Fruit fly (Drosophila melanogaster) whole organism, embryonic: ENCODE data around the gene Roc1b.

Experiments
- Abd-B ChIP-seq: fragments of 200-800 bp; sonication (Bioruptor generic); optimal IDR thresholded peaks from 2 replicates; lab custom pipeline; 2018; ENCODE audit warnings: missing biosample characterization, mild to moderate bottlenecking, missing genetic modification characterization, moderate library complexity
- Aef1 ChIP-seq: fragments of 200-800 bp; sonication (Bioruptor generic); IDR thresholded peaks from 3 replicates; pipeline ENCODE4 v1.3.6; 2022; ENCODE audit warnings: missing biosample characterization, missing genetic modification characterization
- BtbVII ChIP-seq: fragments of 200-800 bp; sonication (Bioruptor generic); optimal IDR thresholded peaks from 3 replicates; lab custom pipeline; 2017; ENCODE audit warnings: missing biosample characterization, mild to moderate bottlenecking, missing genetic modification characterization
- CG11398 ChIP-seq: fragments of 200-800 bp; sonication (Bioruptor generic); optimal IDR thresholded peaks from 2 replicates; lab custom pipeline; 2016; ENCODE audit warnings: missing biosample characterization, missing genetic modification characterization
- CG12155 ChIP-seq: fragments of 200-800 bp; sonication (Bioruptor generic); optimal IDR thresholded peaks from 3 replicates; lab custom pipeline; 2016; ENCODE audit warnings: missing biosample characterization, missing genetic modification characterization
- CG13296 ChIP-seq: fragments of 200-800 bp; sonication (Bioruptor generic); optimal IDR thresholded peaks from 3 replicates; lab custom pipeline; 2018; ENCODE audit warnings: missing biosample characterization, mild to moderate bottlenecking, missing genetic modification characterization
- CG14014 ChIP-seq: fragments of 200-800 bp; sonication (Bioruptor generic); IDR thresholded peaks from 2 replicates; pipeline ENCODE4 v1.3.6; 2022; ENCODE audit warnings: missing biosample characterization, missing genetic modification characterization
- CG15514 ChIP-seq: fragments of 200-800 bp; sonication (Bioruptor generic); optimal IDR thresholded peaks from 3 replicates; lab custom pipeline; 2017; ENCODE audit warnings: missing biosample characterization, missing genetic modification characterization, mild to moderate bottlenecking, moderate library complexity, missing genetic modification reagents
- CG1832 ChIP-seq: fragments of 200-800 bp; sonication (Bioruptor generic); optimal IDR thresholded peaks from 2 replicates; lab custom pipeline; 2017; ENCODE audit warnings: missing biosample characterization, mild to moderate bottlenecking, missing genetic modification characterization, inconsistent platforms
- CG18764 ChIP-seq: fragments of 200-800 bp; sonication (Bioruptor generic); optimal IDR thresholded peaks from 3 replicates; lab custom pipeline; 2016; ENCODE audit warnings: missing biosample characterization, missing genetic modification characterization
- CG2712 ChIP-seq: fragments of 200-800 bp; optimal IDR thresholded peaks from 3 replicates; lab custom pipeline; 2019; ENCODE audit warnings: missing biosample characterization, mild to moderate bottlenecking, missing genetic modification characterization, moderate library complexity
- CG30020 ChIP-seq: fragments of 200-800 bp; optimal IDR thresholded peaks from 2 replicates; lab custom pipeline; 2019; ENCODE audit warnings: missing biosample characterization, mild to moderate bottlenecking, missing genetic modification characterization, moderate library complexity
- CG33213 ChIP-seq: fragments of 200-800 bp; sonication (Bioruptor generic); optimal IDR thresholded peaks from 3 replicates; lab custom pipeline; 2016; ENCODE audit warnings: missing biosample characterization, missing genetic modification characterization
- CG4360 ChIP-seq: fragments of 200-800 bp; sonication (Bioruptor generic); IDR thresholded peaks from 2 replicates; pipeline ENCODE4 v1.3.6; 2022; ENCODE audit warnings: missing biosample characterization, missing genetic modification characterization
- CG4404 ChIP-seq: fragments of 200-800 bp; sonication (Bioruptor generic); IDR thresholded peaks from 2 replicates; pipeline ENCODE4 v1.3.6; 2022; ENCODE audit warnings: missing biosample characterization, missing genetic modification characterization
- CG4424 ChIP-seq: fragments of 200-800 bp; sonication (Bioruptor generic); optimal IDR thresholded peaks from 3 replicates; lab custom pipeline; 2016; ENCODE audit warnings: missing biosample characterization, missing genetic modification characterization
- CG6683 ChIP-seq: fragments of 200-800 bp; sonication (Bioruptor generic); optimal IDR thresholded peaks from 2 replicates; lab custom pipeline; 2017; ENCODE audit warnings: missing biosample characterization, mild to moderate bottlenecking, missing genetic modification characterization, missing genetic modification reagents
- CG6689 ChIP-seq: fragments of 200-800 bp; sonication (Bioruptor generic); IDR thresholded peaks from 2 replicates; pipeline ENCODE4 v1.3.6; 2022; ENCODE audit warnings: missing biosample characterization, missing genetic modification characterization
- CG7271 ChIP-seq: fragments of 200-800 bp; sonication (Bioruptor generic); optimal IDR thresholded peaks from 2 replicates; lab custom pipeline; 2018; ENCODE audit warnings: missing biosample characterization, mild to moderate bottlenecking, missing genetic modification characterization, moderate library complexity
- CG7357 ChIP-seq: fragments of 200-800 bp; sonication (Bioruptor generic); IDR thresholded peaks from 3 replicates; pipeline ENCODE4 v1.3.6; 2022; ENCODE audit warnings: missing biosample characterization, missing genetic modification characterization
- CG7745 ChIP-seq: fragments of 200-800 bp; sonication (Bioruptor generic); optimal IDR thresholded peaks from 2 replicates; lab custom pipeline; 2018; ENCODE audit warnings: missing biosample characterization, mild to moderate bottlenecking, missing genetic modification characterization, moderate library complexity
- CG8944 ChIP-seq: fragments of 200-800 bp; sonication (Bioruptor generic); optimal IDR thresholded peaks from 3 replicates; lab custom pipeline; 2016; ENCODE audit warnings: missing biosample characterization, missing genetic modification characterization
- Chrac-16 ChIP-seq: fragments of 200-800 bp; sonication (Bioruptor generic); optimal IDR thresholded peaks from 3 replicates; lab custom pipeline; 2016; ENCODE audit warnings: missing biosample characterization, missing genetic modification characterization
- Hr78 ChIP-seq, 2 experiments: fragments of 200-800 bp in 1 of 2; fragments of >200 bp in 1 of 2; sonication (Bioruptor generic) in 1 of 2; optimal IDR thresholded peaks; 2 replicates each; lab custom pipeline; 2017 to 2019; ENCODE audit warnings: missing biosample characterization in 2 of 2, missing genetic modification characterization in 2 of 2, mild to moderate bottlenecking in 1 of 2, moderate library complexity in 1 of 2
- Meics ChIP-seq: fragments of 200-800 bp; sonication (Bioruptor generic); optimal IDR thresholded peaks from 2 replicates; lab custom pipeline; 2017; ENCODE audit warnings: missing biosample characterization, mild to moderate bottlenecking, missing genetic modification characterization
- NC2β ChIP-seq: fragments of 200-800 bp; sonication (Bioruptor generic); optimal IDR thresholded peaks from 2 replicates; lab custom pipeline; 2016; ENCODE audit warnings: missing biosample characterization, missing genetic modification characterization
- Nf-YB ChIP-seq: fragments of 200-800 bp; sonication (Bioruptor generic); optimal IDR thresholded peaks from 3 replicates; lab custom pipeline; 2019; ENCODE audit warnings: missing biosample characterization, mild to moderate bottlenecking, missing genetic modification characterization, moderate library complexity
- Pdp1 ChIP-seq, 2 experiments: fragments of 200-800 bp; sonication (Bioruptor generic); optimal IDR thresholded peaks; 3 replicates each; lab custom pipeline; 2016; ENCODE audit warnings: missing biosample characterization in 2 of 2, missing genetic modification characterization in 2 of 2, mild to moderate bottlenecking in 1 of 2, moderate library complexity in 1 of 2
- Ptx1 ChIP-seq: fragments of 200-800 bp; sonication (Bioruptor generic); IDR thresholded peaks from 2 replicates; pipeline ENCODE4 v1.3.6; 2022; ENCODE audit warnings: missing biosample characterization, missing genetic modification characterization
- Ravus ChIP-seq: fragments of 200-800 bp; sonication (Bioruptor generic); IDR thresholded peaks from 2 replicates; pipeline ENCODE4 v1.3.6; 2022; ENCODE audit warnings: missing biosample characterization, missing genetic modification characterization
- Usf ChIP-seq: fragments of 200-800 bp; sonication (Bioruptor generic); optimal IDR thresholded peaks from 2 replicates; lab custom pipeline; 2017; ENCODE audit warnings: missing genotype, missing biosample characterization, missing genetic modification characterization
- Xrp1 ChIP-seq: fragments of 200-800 bp; sonication (Bioruptor generic); IDR thresholded peaks from 2 replicates; pipeline ENCODE4 v1.3.6; 2022; ENCODE audit warnings: missing biosample characterization, missing genetic modification characterization
- al ChIP-seq: fragments of 200-800 bp; sonication (Bioruptor generic); IDR thresholded peaks from 2 replicates; pipeline ENCODE4 v1.3.6; 2022; ENCODE audit warnings: missing biosample characterization, missing genetic modification characterization
- az2 ChIP-seq: fragments of 200-800 bp; sonication (Bioruptor generic); optimal IDR thresholded peaks from 3 replicates; lab custom pipeline; 2016; ENCODE audit warnings: missing biosample characterization, missing genetic modification characterization
- bab2 ChIP-seq: fragments of 200-800 bp; sonication (Bioruptor generic); optimal IDR thresholded peaks from 2 replicates; lab custom pipeline; 2016; ENCODE audit warnings: missing biosample characterization, missing genetic modification characterization
- ci ChIP-seq: fragments of 200-800 bp; sonication (Bioruptor generic); IDR thresholded peaks from 3 replicates; pipeline ENCODE4 v1.3.6; 2022; ENCODE audit warnings: missing biosample characterization, missing genetic modification characterization
- disco-r ChIP-seq: fragments of 200-800 bp; sonication (Bioruptor generic); optimal IDR thresholded peaks from 2 replicates; lab custom pipeline; 2016; ENCODE audit warnings: missing biosample characterization, missing genetic modification characterization
- eve ChIP-seq, 2 experiments: fragments of >200 bp; optimal IDR thresholded peaks; 2 replicates each; lab custom pipeline; 2017; ENCODE audit warnings: missing biosample characterization in 2 of 2, missing genetic modification characterization in 2 of 2
- ewg ChIP-seq: fragments of 200-800 bp; sonication (Bioruptor generic); optimal IDR thresholded peaks from 3 replicates; lab custom pipeline; 2017; ENCODE audit warnings: mild to moderate bottlenecking, missing biosample characterization, missing genetic modification reagents, missing genetic modification characterization
- fd102C ChIP-seq: fragments of 200-800 bp; sonication (Bioruptor generic); optimal IDR thresholded peaks from 2 replicates; lab custom pipeline; 2018; ENCODE audit warnings: missing biosample characterization, mild to moderate bottlenecking, missing genetic modification characterization, moderate library complexity
- fru ChIP-seq: fragments of >200 bp; optimal IDR thresholded peaks from 2 replicates; lab custom pipeline; 2017
- ind ChIP-seq: fragments of 200-800 bp; sonication (Bioruptor generic); optimal IDR thresholded peaks from 3 replicates; lab custom pipeline; 2016; ENCODE audit warnings: missing biosample characterization, missing genetic modification characterization
- jing ChIP-seq: fragments of 200-800 bp; sonication (Bioruptor generic); optimal IDR thresholded peaks from 2 replicates; lab custom pipeline; 2018; ENCODE audit warnings: missing biosample characterization, mild to moderate bottlenecking, missing genetic modification characterization
- lilli ChIP-seq: fragments of 200-800 bp; sonication (Bioruptor generic); optimal IDR thresholded peaks from 3 replicates; lab custom pipeline; 2016; ENCODE audit warnings: missing biosample characterization, missing genetic modification characterization
- nau ChIP-seq: fragments of 200-800 bp; sonication (Bioruptor generic); optimal IDR thresholded peaks from 3 replicates; lab custom pipeline; 2017; ENCODE audit warnings: missing biosample characterization, mild to moderate bottlenecking, missing genetic modification characterization, missing genetic modification reagents
- nmo ChIP-seq: fragments of 200-800 bp; sonication (Bioruptor generic); optimal IDR thresholded peaks from 2 replicates; lab custom pipeline; 2018; ENCODE audit warnings: missing biosample characterization, mild to moderate bottlenecking, missing genetic modification characterization, moderate library complexity
- ranshi ChIP-seq: fragments of 200-800 bp; sonication (Bioruptor generic); IDR thresholded peaks from 2 replicates; pipeline ENCODE4 v1.3.6; 2022; ENCODE audit warnings: missing biosample characterization, missing genetic modification characterization
- shn ChIP-seq: fragments of 200-800 bp; sonication (Bioruptor generic); optimal IDR thresholded peaks from 3 replicates; lab custom pipeline; 2016; ENCODE audit warnings: missing biosample characterization, missing genetic modification characterization
- toy ChIP-seq: fragments of 200-800 bp; sonication (Bioruptor generic); IDR thresholded peaks from 2 replicates; pipeline ENCODE4 v1.3.6; 2022; ENCODE audit warnings: missing biosample characterization, missing genetic modification characterization
- ttk ChIP-seq: fragments of 200-800 bp; sonication (Bioruptor generic); IDR thresholded peaks from 2 replicates; pipeline ENCODE4 v2.1.2; 2022; ENCODE audit warnings: missing biosample characterization, missing genetic modification characterization
- wdn ChIP-seq: fragments of 200-800 bp; sonication (Bioruptor generic); IDR thresholded peaks from 2 replicates; pipeline ENCODE4 v1.3.6; 2022; ENCODE audit warnings: missing biosample characterization, missing genetic modification characterization
- zen2 ChIP-seq: fragments of 200-800 bp; sonication (Bioruptor generic); IDR thresholded peaks from 3 replicates; pipeline ENCODE4 v1.3.6; 2022; ENCODE audit warnings: missing biosample characterization, missing genetic modification characterization; ENCODE audit not compliant: partially characterized antibody

The Roc1b gene

dm6 chr3L:378072-378423 lies 20.3 kb downstream of the Roc1b start (continued):
- TF ChIP-seq Ravus (GFP tag; lab: Robert Waterston, UW): no peak
- no peak for TF ChIP-seq al
- no peak for TF ChIP-seq wdn (GFP tag; lab: Robert Waterston, UW)
- TF ChIP-seq ewg (GFP tag; lab: Kevin White, UChicago): peak; percentile 90
- TF ChIP-seq fru (lab: Kevin White, UChicago): no peak
- no peak for TF ChIP-seq CG4424 (GFP tag; lab: Kevin White, UChicago)
- TF ChIP-seq CG11398 (GFP tag; lab: Kevin White, UChicago): no peak
- TF ChIP-seq CG7271 (tag; lab: Kevin White, UChicago): no peak
- TF ChIP-seq zen2 (GFP tag; lab: Robert Waterston, UW): 0 out of 3 replicates have a peak, but pooled peaks have one; percentile 4
- TF ChIP-seq Aef1 (GFP tag; lab: Robert Waterston, UW): peak; percentile 71
- TF ChIP-seq NC2β (GFP tag; lab: Kevin White, UChicago): no peak
- no peak for TF ChIP-seq CG2712
- TF ChIP-seq CG13296 (GFP tag; lab: Kevin White, UChicago): no peak
- TF ChIP-seq nau: no peak
- TF ChIP-seq BtbVII (GFP tag; lab: Kevin White, UChicago): no peak
- TF ChIP-seq CG7745 (tag; lab: Kevin White, UChicago): no peak
- no peak for TF ChIP-seq toy (GFP tag; lab: Robert Waterston, UW)
- TF ChIP-seq Chrac-16 (GFP tag; lab: Kevin White, UChicago): no peak
- TF ChIP-seq CG7357 (GFP tag; lab: Robert Waterston, UW): no peak
- TF ChIP-seq nmo (GFP tag; lab: Kevin White, UChicago): peak; percentile 32
- no peak for TF ChIP-seq CG30020 (tag; lab: Kevin White, UChicago)
- TF ChIP-seq Meics: no peak
- TF ChIP-seq Ptx1 (GFP tag; lab: Robert Waterston, UW): no peak
- TF ChIP-seq Xrp1 (GFP tag; lab: Robert Waterston, UW): no peak
- no peak for TF ChIP-seq Usf (GFP tag; lab: Kevin White, UChicago)
- TF ChIP-seq Hr78 (GFP tag; optimal IDR thresholded peaks at IDR 0.05; lab: Kevin White, UChicago): no peak
- TF ChIP-seq CG14014 (GFP tag; lab: Robert Waterston, UW): no peak
- TF ChIP-seq CG6689 (GFP tag; lab: Robert Waterston, UW): no peak
- TF ChIP-seq CG1832 (GFP tag; lab: Kevin White, UChicago): peak; percentile 100
- no peak for TF ChIP-seq Pdp1 (GFP tag; optimal IDR thresholded peaks at IDR 0.05; lab: Kevin White, UChicago)
- no peak for TF ChIP-seq bab2 (GFP tag; lab: Kevin White, UChicago)
- TF ChIP-seq CG18764 (GFP tag; lab: Kevin White, UChicago): no peak
- no peak for TF ChIP-seq CG4404 (GFP tag; lab: Robert Waterston, UW)
- TF ChIP-seq ind (GFP tag; lab: Kevin White, UChicago): no peak
- TF ChIP-seq az2 (GFP tag; lab: Kevin White, UChicago): no peak
- TF ChIP-seq CG15514: no peak
- no peak for TF ChIP-seq CG12155
- TF ChIP-seq CG4360 (GFP tag; lab: Robert Waterston, UW): peak; percentile 78
- TF ChIP-seq ttk: peak; percentile 32; the same call in 1 of the 2 replicates
- TF ChIP-seq disco-r (GFP tag; lab: Kevin White, UChicago): no peak
- no peak for TF ChIP-seq shn (GFP tag; lab: Kevin White, UChicago)
- no peak for TF ChIP-seq ci (GFP tag; lab: Robert Waterston, UW)
- TF ChIP-seq jing: peak; percentile 55
- peak; percentile 66 for TF ChIP-seq Abd-B (GFP tag; lab: Kevin White, UChicago)
- no peak for TF ChIP-seq fd102C (GFP tag; lab: Kevin White, UChicago)
- no peak for TF ChIP-seq eve (GFP tag; optimal IDR thresholded peaks at IDR 0.05; lab: Kevin White, UChicago)
- no peak for TF ChIP-seq CG33213
- TF ChIP-seq CG8944 (GFP tag; lab: Kevin White, UChicago): no peak
- no peak for TF ChIP-seq lilli (GFP tag; lab: Kevin White, UChicago)
- no peak for TF ChIP-seq CG6683 (GFP tag; lab: Kevin White, UChicago)
- peak; percentile 100 for TF ChIP-seq Nf-YB (GFP tag; lab: Kevin White, UChicago)
- TF ChIP-seq ranshi (GFP tag; lab: Robert Waterston, UW): no peak
